Worm (Caenorhabditis elegans) whole organism, young adult: ENCODE data around the gene idpb-1.

ENCODE experiments used
- C06A6.2 ChIP-seq: fragments of 200-800 bp; sonication (Bioruptor generic); conservative IDR thresholded peaks from 2 replicates; pipeline ENCODE4 v1.3.6; 2022; ENCODE audit warnings: missing genetic modification characterization, missing compliant biosample characterization
- sptf-2 ChIP-seq: fragments of 200-800 bp; sonication (Bioruptor generic); optimal IDR thresholded peaks from 2 replicates; lab custom pipeline; 2018; ENCODE audit warnings: mild to moderate bottlenecking, missing genetic modification characterization, missing compliant biosample characterization
- unc-62 ChIP-seq: fragments of 150-350 bp; optimal IDR thresholded peaks from 2 replicates; lab custom pipeline; 2014; ENCODE audit warnings: missing biosample characterization, missing genetic modification reagents, missing genetic modification characterization

ce11 chrII:5084225-5084624 is 17.6 kb upstream of the idpb-1 start:
- TF ChIP-seq unc-62 (GFP tag; lab: Kevin White, UChicago) = no peak
- no peak for TF ChIP-seq C06A6.2 (GFP tag; lab: Robert Waterston, UW)
- TF ChIP-seq sptf-2 (GFP tag; lab: Kevin White, UChicago) = no peak
